Fruit fly (Drosophila melanogaster): ENCODE results near the gene Muc11A.

Muc11A gene

DNA sequence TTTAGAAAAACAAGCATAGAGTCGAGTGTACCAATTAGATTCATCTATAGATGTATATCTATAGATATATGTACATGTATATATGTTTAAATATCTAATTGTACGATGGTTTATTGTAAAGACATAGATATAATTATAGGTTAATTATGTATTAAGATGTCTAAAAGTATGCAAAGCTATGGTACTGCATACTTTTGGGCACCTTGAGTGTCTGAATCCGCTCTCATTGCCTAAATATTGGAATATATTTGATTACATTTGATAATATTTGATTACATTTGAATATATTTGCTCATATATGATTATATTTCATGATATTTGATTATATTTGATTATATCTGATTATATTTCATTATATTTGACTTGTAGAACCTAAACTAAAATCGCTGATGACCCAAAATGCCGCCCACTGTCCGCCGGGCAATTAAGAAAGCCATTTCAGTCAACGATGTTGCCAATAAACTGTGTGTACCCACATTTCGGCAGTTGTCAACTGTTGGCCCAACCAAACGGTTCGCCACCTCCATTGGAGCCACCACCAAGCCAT is 27.4 kb upstream of the Muc11A start, which contains the start of gene Cyp318a1:
Cyp318a1 (plus strand) TSS at position 497 of the 547 bp plus-strand sequence.
- TF ChIP-seq h (optimal IDR thresholded peaks at IDR 0.05) (no peak), psq (optimal IDR thresholded peaks at IDR 0.05) (no peak), insv (optimal IDR thresholded peaks at IDR 0.05) (no peak), Myc (optimal IDR thresholded peaks at IDR 0.05) (no peak), Sin3A (optimal IDR thresholded peaks at IDR 0.05) (no peak), ttk (optimal IDR thresholded peaks at IDR 0.05) (no peak)

DNA sequence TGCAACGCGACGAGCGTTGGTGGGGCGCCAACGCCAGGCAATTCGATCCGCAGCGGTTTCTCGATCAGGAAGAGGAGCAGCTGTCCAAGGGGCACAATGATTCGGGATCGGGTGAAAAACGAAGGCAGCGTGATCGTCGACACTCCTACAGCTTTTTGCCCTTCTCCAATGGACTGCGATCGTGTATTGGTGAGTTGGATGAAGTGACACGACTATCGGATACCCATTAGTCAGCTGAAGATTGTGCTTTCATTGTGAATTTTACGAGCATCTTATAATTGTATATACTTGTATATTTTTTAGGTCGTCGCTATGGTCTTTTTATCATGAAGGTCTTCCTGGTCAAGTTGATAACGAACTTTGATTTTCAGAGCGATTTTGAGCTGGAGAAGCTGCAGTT is 24.9 kb upstream of the Muc11A start:
- TF ChIP-seq psq (optimal IDR thresholded peaks at IDR 0.05) (no peak), Myc (optimal IDR thresholded peaks at IDR 0.05) (no peak), Sin3A (optimal IDR thresholded peaks at IDR 0.05) (no peak), ttk (optimal IDR thresholded peaks at IDR 0.05) (no peak), h (optimal IDR thresholded peaks at IDR 0.05) (no peak), insv (optimal IDR thresholded peaks at IDR 0.05) (no peak)

DNA sequence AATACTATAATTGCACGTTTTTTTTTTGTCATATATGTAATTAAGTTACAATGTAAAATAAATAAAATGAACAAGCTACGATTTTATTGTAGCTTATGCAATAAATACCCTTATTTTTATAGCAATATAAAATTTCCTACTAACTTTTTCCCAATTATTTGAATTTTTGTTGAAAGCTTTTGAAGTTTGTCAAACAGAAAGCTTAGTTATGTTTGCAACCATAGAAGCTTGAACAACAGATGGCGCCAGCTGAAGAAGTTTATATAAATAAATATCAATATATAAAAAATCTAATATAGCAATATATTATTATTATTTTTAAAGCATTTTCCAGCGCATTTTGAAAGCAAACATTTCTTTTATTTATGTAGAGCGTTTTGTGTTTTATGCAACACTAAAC is 24.4 kb upstream of the Muc11A start:
- no peak for TF ChIP-seq psq (optimal IDR thresholded peaks at IDR 0.05)
- no peak for TF ChIP-seq Sin3A (optimal IDR thresholded peaks at IDR 0.05)
- no peak for TF ChIP-seq h (optimal IDR thresholded peaks at IDR 0.05)
- no peak for TF ChIP-seq insv (optimal IDR thresholded peaks at IDR 0.05)
- TF ChIP-seq Myc (optimal IDR thresholded peaks at IDR 0.05) = no peak
- no peak for TF ChIP-seq ttk (optimal IDR thresholded peaks at IDR 0.05)

DNA sequence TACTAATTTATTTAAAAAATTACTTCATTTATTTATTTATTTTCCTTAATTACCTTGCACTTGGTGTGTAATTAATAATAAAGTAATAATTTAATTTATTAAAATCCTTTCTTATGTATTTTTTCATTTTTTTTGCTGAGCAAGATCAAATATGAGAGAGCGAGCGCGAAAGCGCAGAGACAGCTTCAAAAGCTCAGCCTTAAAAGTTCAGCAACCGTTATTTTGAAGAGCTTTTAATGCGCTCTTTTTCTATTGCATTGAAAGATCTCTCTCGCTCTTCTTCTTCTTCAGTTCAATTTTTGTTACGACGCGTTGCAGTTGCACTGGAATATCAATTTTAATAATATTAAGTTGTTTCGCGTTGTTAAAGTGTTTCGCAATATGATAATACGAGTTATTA is 16.2 kb upstream of the Muc11A start, which contains the start of gene Ten-a:
Ten-a (plus strand) TSS at position 301 of the 400 bp plus-strand sequence.
- no peak for TF ChIP-seq Myc (optimal IDR thresholded peaks at IDR 0.05)
- no peak for TF ChIP-seq h (optimal IDR thresholded peaks at IDR 0.05)
- no peak for TF ChIP-seq insv (optimal IDR thresholded peaks at IDR 0.05)
- no peak for TF ChIP-seq Sin3A (optimal IDR thresholded peaks at IDR 0.05)
- TF ChIP-seq ttk (optimal IDR thresholded peaks at IDR 0.05) = no peak
- no peak for TF ChIP-seq psq (optimal IDR thresholded peaks at IDR 0.05)

DNA sequence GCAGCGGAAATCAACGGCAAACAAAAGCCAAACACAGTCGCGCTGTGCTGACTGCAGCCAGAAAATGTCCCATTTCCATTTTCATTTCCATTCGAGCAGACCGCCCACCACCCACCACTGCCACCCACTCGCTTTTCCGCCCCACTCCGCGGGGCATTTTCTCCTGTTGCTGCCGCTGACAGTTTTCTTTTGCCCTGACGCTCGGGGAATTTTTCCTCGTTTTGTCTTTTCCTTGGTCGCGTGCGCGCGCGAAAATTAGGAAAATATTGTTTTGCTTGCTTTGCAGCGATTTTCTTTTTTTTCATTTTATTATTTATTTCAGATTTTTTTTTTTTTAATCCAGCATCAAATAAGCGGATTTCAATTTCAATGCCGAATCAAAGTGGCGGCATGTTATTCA is 9.3 kb upstream of the Muc11A start:
- TF ChIP-seq Myc (optimal IDR thresholded peaks at IDR 0.05) = no peak
- no peak for TF ChIP-seq ttk (optimal IDR thresholded peaks at IDR 0.05)
- no peak for TF ChIP-seq h (optimal IDR thresholded peaks at IDR 0.05)
- no peak for TF ChIP-seq Sin3A (optimal IDR thresholded peaks at IDR 0.05)
- no peak for TF ChIP-seq psq (optimal IDR thresholded peaks at IDR 0.05)

DNA sequence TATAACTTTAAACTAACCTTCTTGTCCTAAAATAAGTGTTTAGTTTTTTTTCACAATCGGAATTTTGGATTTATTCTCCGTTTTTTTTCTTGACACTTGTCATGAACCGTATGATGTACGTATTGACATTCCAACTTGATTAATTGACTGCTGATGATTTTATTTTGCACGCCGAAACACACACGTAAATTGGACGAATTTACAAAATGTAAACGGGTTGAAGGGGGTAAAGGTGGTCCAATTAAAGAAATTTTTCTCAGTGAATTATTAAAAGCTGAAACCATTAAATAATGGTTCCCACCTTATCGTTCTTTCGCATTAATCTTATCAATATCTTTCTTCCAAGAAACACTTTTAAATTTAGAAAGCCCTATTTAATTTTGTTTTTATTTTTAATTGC is 3.1 kb upstream of the Muc11A start, which contains the start of gene Uch-L5R:
Uch-L5R (minus strand) TSS at position 101 of the 400 bp plus-strand sequence.
- TF ChIP-seq ttk (optimal IDR thresholded peaks at IDR 0.05) (no peak), insv (optimal IDR thresholded peaks at IDR 0.05) (no peak), psq (optimal IDR thresholded peaks at IDR 0.05) (no peak), Sin3A (optimal IDR thresholded peaks at IDR 0.05) (no peak), Myc (optimal IDR thresholded peaks at IDR 0.05) (no peak)

DNA sequence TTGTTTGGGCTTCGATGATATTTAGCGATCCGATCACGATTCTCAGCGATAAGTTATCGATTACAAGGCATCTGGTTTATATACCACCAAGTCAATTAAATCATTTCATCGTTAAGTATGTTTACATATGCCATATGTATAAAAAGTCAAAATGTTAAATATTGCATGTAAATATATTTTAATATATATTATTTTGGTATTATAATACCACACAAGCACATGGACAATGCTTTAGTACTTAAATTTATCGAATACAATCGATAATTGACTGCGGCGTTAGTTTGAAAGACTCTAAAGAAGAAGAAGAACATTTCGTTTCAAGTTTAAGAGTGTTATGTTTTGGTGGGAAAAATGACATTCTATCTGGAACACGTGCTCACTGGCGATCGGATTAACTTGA is 10.5 kb downstream of the Muc11A start, which contains the start of gene CG34323:
CG34323 (plus strand) TSS at position 301 of the 400 bp plus-strand sequence.
- TF ChIP-seq Sin3A (optimal IDR thresholded peaks at IDR 0.05) = no peak
- no peak for TF ChIP-seq psq (optimal IDR thresholded peaks at IDR 0.05)
- no peak for TF ChIP-seq insv (optimal IDR thresholded peaks at IDR 0.05)
- no peak for TF ChIP-seq Myc (optimal IDR thresholded peaks at IDR 0.05)
- no peak for TF ChIP-seq ttk (optimal IDR thresholded peaks at IDR 0.05)
- no peak for TF ChIP-seq h (optimal IDR thresholded peaks at IDR 0.05)

DNA sequence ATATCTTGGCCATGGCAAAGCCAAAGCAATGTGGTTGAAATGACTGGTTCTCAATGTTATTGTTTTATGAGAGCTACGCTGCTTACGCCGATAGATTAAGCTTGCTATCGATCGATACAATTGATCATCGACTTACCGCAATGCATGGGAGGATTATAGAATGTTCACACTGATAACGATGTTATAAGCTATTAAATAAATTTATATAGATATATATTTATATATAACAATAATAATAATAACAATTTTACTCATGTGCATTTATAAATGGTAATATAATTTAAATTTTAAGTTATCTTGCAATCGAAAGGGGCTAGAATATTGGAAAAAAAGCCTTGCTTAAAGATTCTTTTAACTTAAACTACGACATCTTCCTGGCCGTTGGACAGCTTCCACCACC is 13.1 kb downstream of the Muc11A start, which contains the start of gene moon:
moon (minus strand) TSS at position 101 of the 400 bp plus-strand sequence.
- TF ChIP-seq ttk (optimal IDR thresholded peaks at IDR 0.05) (no peak), h (optimal IDR thresholded peaks at IDR 0.05) (no peak), Sin3A (optimal IDR thresholded peaks at IDR 0.05) (no peak), Myc (optimal IDR thresholded peaks at IDR 0.05) (no peak), psq (optimal IDR thresholded peaks at IDR 0.05) (no peak), insv (optimal IDR thresholded peaks at IDR 0.05) (no peak)

DNA sequence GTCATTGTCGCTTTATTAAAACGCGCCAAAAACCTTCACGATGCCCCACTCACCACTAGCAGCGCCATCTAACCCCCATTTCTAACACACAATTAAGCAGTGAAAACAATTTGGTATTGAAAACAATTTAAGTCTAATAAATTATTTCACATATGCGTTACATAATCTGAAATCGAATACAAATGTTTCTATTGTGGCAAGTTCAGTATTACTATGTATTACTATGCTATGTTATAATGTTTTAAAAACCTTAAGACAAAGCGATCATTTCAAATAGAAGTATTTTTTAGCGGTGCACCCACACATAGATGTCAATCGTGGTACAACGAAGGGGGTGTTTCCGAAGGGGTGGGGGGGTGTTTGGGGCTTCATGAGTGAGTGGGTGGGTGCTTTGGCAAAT is 14.0 kb downstream of the Muc11A start:
- TF ChIP-seq ttk (optimal IDR thresholded peaks at IDR 0.05) = no peak
- no peak for TF ChIP-seq psq (optimal IDR thresholded peaks at IDR 0.05)

DNA sequence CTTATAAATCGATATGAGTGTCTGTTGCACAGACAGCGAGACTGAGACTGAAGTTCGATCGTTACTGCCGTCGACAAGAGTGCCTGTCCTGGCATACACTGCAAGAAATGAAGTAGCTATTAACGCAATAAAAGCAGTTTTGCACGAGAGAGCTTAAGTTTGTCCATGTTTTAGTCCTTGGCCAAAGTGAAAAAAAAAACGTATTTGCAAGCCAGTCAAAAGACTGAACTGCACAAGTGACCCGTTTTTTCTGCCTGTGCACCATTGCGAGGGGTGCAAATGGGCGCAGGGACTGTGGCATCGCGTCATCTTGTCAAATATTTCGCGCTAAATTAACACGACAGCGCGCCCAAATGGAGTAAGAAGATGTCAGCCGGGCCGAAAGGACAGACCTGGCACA is 16.0 kb downstream of the Muc11A start:
- TF ChIP-seq ttk (optimal IDR thresholded peaks at IDR 0.05) (no peak), h (optimal IDR thresholded peaks at IDR 0.05) (no peak), Sin3A (optimal IDR thresholded peaks at IDR 0.05) (no peak), Myc (optimal IDR thresholded peaks at IDR 0.05) (no peak), insv (optimal IDR thresholded peaks at IDR 0.05) (no peak), psq (optimal IDR thresholded peaks at IDR 0.05) (no peak)

DNA sequence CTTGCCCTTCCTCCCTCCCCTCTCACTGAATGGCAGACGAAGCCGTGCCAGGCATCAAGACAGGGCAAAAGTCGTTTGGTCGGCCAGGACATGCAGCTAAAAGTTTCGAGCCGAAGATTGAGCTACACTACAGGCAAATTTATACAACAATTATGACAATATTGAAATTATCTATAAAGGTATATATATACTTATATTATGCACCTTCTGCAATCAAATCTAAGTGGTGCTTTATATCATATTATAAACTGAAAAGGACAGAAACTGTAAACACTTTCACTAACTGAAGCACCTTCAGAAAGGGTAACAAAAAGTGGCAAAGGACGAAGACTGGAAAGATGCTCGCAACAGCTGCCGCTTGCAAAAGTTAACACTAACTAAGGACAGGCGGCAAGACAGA is 16.6 kb downstream of the Muc11A start:
- TF ChIP-seq Sin3A (optimal IDR thresholded peaks at IDR 0.05) (no peak), insv (optimal IDR thresholded peaks at IDR 0.05) (no peak), Myc (optimal IDR thresholded peaks at IDR 0.05) (no peak), h (optimal IDR thresholded peaks at IDR 0.05) (no peak), ttk (optimal IDR thresholded peaks at IDR 0.05) (no peak), psq (optimal IDR thresholded peaks at IDR 0.05) (no peak)

DNA sequence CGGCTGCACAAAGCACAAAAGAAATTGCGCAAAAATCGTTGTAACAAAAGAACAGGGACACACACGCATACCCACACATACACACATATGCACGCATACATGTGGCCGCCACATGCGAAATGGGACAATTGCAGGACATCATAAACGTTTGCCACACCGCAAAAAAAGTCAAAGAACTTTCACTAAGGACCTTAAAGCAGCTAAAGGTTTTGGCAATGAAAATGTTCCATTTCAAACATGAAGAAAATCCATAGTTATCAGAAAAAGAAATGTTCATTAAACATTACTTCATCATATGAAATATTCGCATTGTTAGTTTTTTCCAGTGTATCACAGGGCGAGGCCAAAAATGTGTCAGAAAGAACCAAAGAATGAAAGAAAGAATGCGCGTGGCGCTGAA is 22.6 kb downstream of the Muc11A start:
- TF ChIP-seq h (optimal IDR thresholded peaks at IDR 0.05) (no peak), ttk (optimal IDR thresholded peaks at IDR 0.05) (no peak), psq (optimal IDR thresholded peaks at IDR 0.05) (no peak), Myc (optimal IDR thresholded peaks at IDR 0.05) (no peak), Sin3A (optimal IDR thresholded peaks at IDR 0.05) (no peak)

DNA sequence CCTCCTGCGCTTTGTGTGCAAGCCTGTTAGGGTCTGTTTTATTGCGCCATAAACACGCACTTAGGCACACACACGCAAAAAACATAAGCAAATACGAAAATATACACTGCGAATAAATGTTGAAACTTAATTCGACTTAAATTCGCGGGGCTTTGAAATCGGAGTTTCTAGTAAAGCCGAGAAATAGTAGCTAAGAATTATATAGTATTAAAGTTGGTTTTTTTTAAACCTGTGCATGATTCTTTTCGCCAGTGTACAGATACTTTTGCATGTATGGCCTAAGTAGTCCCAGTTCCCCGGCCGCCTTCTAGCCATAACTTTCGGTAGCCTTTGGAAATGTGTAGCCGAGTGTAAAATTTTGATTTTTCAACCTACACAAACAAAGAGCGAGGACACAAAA is 24.8 kb downstream of the Muc11A start:
- TF ChIP-seq h (optimal IDR thresholded peaks at IDR 0.05) (no peak), Myc (optimal IDR thresholded peaks at IDR 0.05) (no peak), ttk (optimal IDR thresholded peaks at IDR 0.05) (no peak)

Measured in Kc167 (cell line).